Fruit fly (Drosophila melanogaster): ENCODE results near the gene CG33271.

Gene CG33271

dm6 chr3L:11528397-11528923 is 48.8 kb downstream of the CG33271 start (continued):
- TF ChIP-seq CG18764 (GFP tag; optimal IDR thresholded peaks at IDR 0.05), result no peak
- TF ChIP-seq CG17359 (tag; optimal IDR thresholded peaks at IDR 0.05), result peak; percentile 13
- no peak for TF ChIP-seq toy (GFP tag; IDR thresholded peaks at IDR 0.05)
- TF ChIP-seq inv (GFP tag; IDR thresholded peaks at IDR 0.05; ENCODE audit: partially characterized antibody), result no peak
- TF ChIP-seq CG1602 (GFP tag; optimal IDR thresholded peaks at IDR 0.05), result no peak
- no peak for TF ChIP-seq Deaf1 (tag; optimal IDR thresholded peaks at IDR 0.05)
- no peak for TF ChIP-seq CG17328 (GFP tag; IDR thresholded peaks at IDR 0.05)
- TF ChIP-seq CrebB (tag; optimal IDR thresholded peaks at IDR 0.05), result no peak
- TF ChIP-seq ssp (GFP tag; IDR thresholded peaks at IDR 0.05), result no peak
- no peak for TF ChIP-seq CG11723 (GFP tag; optimal IDR thresholded peaks at IDR 0.05)
- no peak for TF ChIP-seq CG32767 (GFP tag; IDR thresholded peaks at IDR 0.05)
- no peak for TF ChIP-seq CG7271 (tag; optimal IDR thresholded peaks at IDR 0.05)
- TF ChIP-seq crol (GFP tag; IDR thresholded peaks at IDR 0.05), result no peak
- TF ChIP-seq Atf3 (GFP tag; optimal IDR thresholded peaks at IDR 0.05), result no peak
- no peak for TF ChIP-seq Jarid2 (GFP tag; optimal IDR thresholded peaks at IDR 0.05)
- no peak for TF ChIP-seq fd96Cb (tag; optimal IDR thresholded peaks at IDR 0.05)
- TF ChIP-seq ab (GFP tag; optimal IDR thresholded peaks at IDR 0.05), result no peak
- TF ChIP-seq CG13775 (GFP tag; optimal IDR thresholded peaks at IDR 0.05), result no peak
- TF ChIP-seq scrt (GFP tag; optimal IDR thresholded peaks at IDR 0.05), result peak; percentile 25
- no peak for TF ChIP-seq fd102C (GFP tag; optimal IDR thresholded peaks at IDR 0.05)
- TF ChIP-seq CG5953 (GFP tag; IDR thresholded peaks at IDR 0.05), result no peak
- TF ChIP-seq CG15479 (GFP tag; optimal IDR thresholded peaks at IDR 0.05), result no peak
- TF ChIP-seq CG16813 (GFP tag; IDR thresholded peaks at IDR 0.05; ENCODE audit: partially characterized antibody), result no peak
- peak; percentile 23 for TF ChIP-seq caup (GFP tag; optimal IDR thresholded peaks at IDR 0.05; ENCODE audit: severe bottlenecking)
- no peak for TF ChIP-seq CG15696 (tag; optimal IDR thresholded peaks at IDR 0.05)
- TF ChIP-seq CG6683 (GFP tag; optimal IDR thresholded peaks at IDR 0.05), result peak; percentile 38
- TF ChIP-seq HLH4C (GFP tag; IDR thresholded peaks at IDR 0.05; ENCODE audit: partially characterized antibody), result no peak
- TF ChIP-seq CG13123 (GFP tag; optimal IDR thresholded peaks at IDR 0.05), result no peak
- no peak for TF ChIP-seq CG34422 (GFP tag; IDR thresholded peaks at IDR 0.05)
- TF ChIP-seq btn (GFP tag; optimal IDR thresholded peaks at IDR 0.05), result no peak
- TF ChIP-seq HLH3B (GFP tag; IDR thresholded peaks at IDR 0.05), result no peak
- TF ChIP-seq da (GFP tag; optimal IDR thresholded peaks at IDR 0.05), result no peak
- peak; percentile 1 for TF ChIP-seq CG17568 (GFP tag; optimal IDR thresholded peaks at IDR 0.05)
- TF ChIP-seq pfk (GFP tag; optimal IDR thresholded peaks at IDR 0.05), result no peak
- no peak for TF ChIP-seq CG3838 (GFP tag; optimal IDR thresholded peaks at IDR 0.05)
- no peak for TF ChIP-seq Chrac-16 (GFP tag; optimal IDR thresholded peaks at IDR 0.05)
- no peak for TF ChIP-seq nmo (GFP tag; optimal IDR thresholded peaks at IDR 0.05)
- peak; percentile 16 for TF ChIP-seq HmgZ (tag; optimal IDR thresholded peaks at IDR 0.05)
- TF ChIP-seq CG10209 (GFP tag; optimal IDR thresholded peaks at IDR 0.05), result peak; percentile 37
- TF ChIP-seq pzg (GFP tag; optimal IDR thresholded peaks at IDR 0.05), result no peak

Measured in whole organism, embryonic.